Fruit fly (Drosophila melanogaster): Measurements from ENCODE around the gene CG5665.

Gene CG5665

dm6 chr3L:20358212-20358611 is at the start of gene CG5665:
Gene CG5665 (plus strand): TSS chr3L:20358512.
- TF ChIP-seq psq (optimal IDR thresholded peaks at IDR 0.05), result no peak
- no peak for TF ChIP-seq h (optimal IDR thresholded peaks at IDR 0.05)
- TF ChIP-seq Sin3A (optimal IDR thresholded peaks at IDR 0.05), result no peak
- no peak for TF ChIP-seq ttk (optimal IDR thresholded peaks at IDR 0.05)
- no peak for TF ChIP-seq insv (optimal IDR thresholded peaks at IDR 0.05)
- no peak for TF ChIP-seq Myc (optimal IDR thresholded peaks at IDR 0.05)

dm6 chr3L:20309354-20309753 is 49.0 kb upstream of the CG5665 start, which contains the start of gene polo:
Gene polo (plus strand): TSS chr3L:20309654.
- no peak for TF ChIP-seq insv (optimal IDR thresholded peaks at IDR 0.05)
- TF ChIP-seq Sin3A (optimal IDR thresholded peaks at IDR 0.05), result no peak

dm6 chr3L:20309758-20310733 is 48.3 kb upstream of the CG5665 start:
- no peak for TF ChIP-seq Sin3A (optimal IDR thresholded peaks at IDR 0.05)
- no peak for TF ChIP-seq ttk (optimal IDR thresholded peaks at IDR 0.05)
- peak; percentile 7 for TF ChIP-seq insv (optimal IDR thresholded peaks at IDR 0.05)
- TF ChIP-seq psq (optimal IDR thresholded peaks at IDR 0.05), result no peak
- TF ChIP-seq h (optimal IDR thresholded peaks at IDR 0.05), result no peak
- TF ChIP-seq Myc (optimal IDR thresholded peaks at IDR 0.05), result no peak

dm6 chr3L:20313469-20313868 is 44.8 kb upstream of the CG5665 start, which contains the start of gene alphaSnap:
Gene alphaSnap (plus strand): TSS chr3L:20313632.
- TF ChIP-seq ttk (optimal IDR thresholded peaks at IDR 0.05) (no peak), Sin3A (optimal IDR thresholded peaks at IDR 0.05) (no peak)

- no peak for TF ChIP-seq Myc (optimal IDR thresholded peaks at IDR 0.05)
- TF ChIP-seq psq (optimal IDR thresholded peaks at IDR 0.05), result no peak
- TF ChIP-seq h (optimal IDR thresholded peaks at IDR 0.05), result no peak
- TF ChIP-seq Sin3A (optimal IDR thresholded peaks at IDR 0.05), result no peak
- TF ChIP-seq ttk (optimal IDR thresholded peaks at IDR 0.05), result no peak
- TF ChIP-seq insv (optimal IDR thresholded peaks at IDR 0.05), result no peak
Observed at dm6 chr3L:20316956-20317589, 41.2 kb upstream of the CG5665 start, which contains the start of gene Spn77Ba. Gene Spn77Ba (plus strand): TSS chr3L:20317190.

- no peak for TF ChIP-seq Sin3A (optimal IDR thresholded peaks at IDR 0.05)
- no peak for TF ChIP-seq Myc (optimal IDR thresholded peaks at IDR 0.05)
- no peak for TF ChIP-seq psq (optimal IDR thresholded peaks at IDR 0.05)
- no peak for TF ChIP-seq ttk (optimal IDR thresholded peaks at IDR 0.05)
- TF ChIP-seq insv (optimal IDR thresholded peaks at IDR 0.05), result no peak
- no peak for TF ChIP-seq h (optimal IDR thresholded peaks at IDR 0.05)
Observed at dm6 chr3L:20317751-20318150, 40.6 kb upstream of the CG5665 start.

- TF ChIP-seq Myc (optimal IDR thresholded peaks at IDR 0.05) (no peak), ttk (optimal IDR thresholded peaks at IDR 0.05) (no peak)
Observed at dm6 chr3L:20320044-20320443, 38.3 kb upstream of the CG5665 start.

dm6 chr3L:20320652-20321051 is 37.7 kb upstream of the CG5665 start, which contains the start of gene Spn77Bb:
Gene Spn77Bb (plus strand): TSS chr3L:20320952.
- TF ChIP-seq h (optimal IDR thresholded peaks at IDR 0.05) (no peak), psq (optimal IDR thresholded peaks at IDR 0.05) (no peak), Sin3A (optimal IDR thresholded peaks at IDR 0.05) (no peak), insv (optimal IDR thresholded peaks at IDR 0.05) (no peak), ttk (optimal IDR thresholded peaks at IDR 0.05) (no peak), Myc (optimal IDR thresholded peaks at IDR 0.05) (no peak)

dm6 chr3L:20342334-20342733 is 16.0 kb upstream of the CG5665 start, which contains the start of gene Spn77Bc:
Gene Spn77Bc (plus strand): TSS chr3L:20342634.
- no peak for TF ChIP-seq Sin3A (optimal IDR thresholded peaks at IDR 0.05)
- TF ChIP-seq h (optimal IDR thresholded peaks at IDR 0.05), result no peak
- no peak for TF ChIP-seq insv (optimal IDR thresholded peaks at IDR 0.05)
- TF ChIP-seq ttk (optimal IDR thresholded peaks at IDR 0.05), result no peak

- no peak for TF ChIP-seq Sin3A (optimal IDR thresholded peaks at IDR 0.05)
- no peak for TF ChIP-seq Myc (optimal IDR thresholded peaks at IDR 0.05)
- no peak for TF ChIP-seq insv (optimal IDR thresholded peaks at IDR 0.05)
- TF ChIP-seq psq (optimal IDR thresholded peaks at IDR 0.05), result no peak
- no peak for TF ChIP-seq ttk (optimal IDR thresholded peaks at IDR 0.05)
- no peak for TF ChIP-seq h (optimal IDR thresholded peaks at IDR 0.05)
Observed at dm6 chr3L:20347762-20348580, 10.3 kb upstream of the CG5665 start, which contains the start of the genes Rbbp5 and eRF1. Gene Rbbp5 (minus strand): TSS chr3L:20347942. Gene eRF1 (plus strand): TSS chr3L:20348355.

dm6 chr3L:20348581-20349093 is 9.7 kb upstream of the CG5665 start:
- TF ChIP-seq psq (optimal IDR thresholded peaks at IDR 0.05), result no peak
- no peak for TF ChIP-seq ttk (optimal IDR thresholded peaks at IDR 0.05)
- TF ChIP-seq Sin3A (optimal IDR thresholded peaks at IDR 0.05), result no peak
- no peak for TF ChIP-seq insv (optimal IDR thresholded peaks at IDR 0.05)
- TF ChIP-seq h (optimal IDR thresholded peaks at IDR 0.05), result no peak
- no peak for TF ChIP-seq Myc (optimal IDR thresholded peaks at IDR 0.05)

All from Kc167 (cell line).